Fruit fly (Drosophila melanogaster) S2 (cell line): ENCODE results near the gene hemo.

Experiments used
- CG8478 ChIP-seq: fragments of >200 bp; optimal IDR thresholded peaks from 2 replicates; lab custom pipeline; 2018
- CTCF ChIP-seq, 2 experiments: fragments of >200 bp; optimal IDR thresholded peaks; 2 replicates each; lab custom pipeline; 2018

- TF ChIP-seq CG8478 (no peak), CTCF (optimal IDR thresholded peaks at IDR 0.05; lab: Kevin White, UChicago) (no peak)
Observed at dm6 chr3R:18580979-18581378, 16.0 kb upstream of the hemo start.
